Worm (Caenorhabditis elegans): ENCODE data around the gene acr-7.

Gene acr-7

ce11 chrII:7835314-7835713 lies 14.3 kb downstream of the acr-7 start, which contains the start of gene cex-2:
cex-2 (minus strand) TSS chrII:7835414.
- TF ChIP-seq Y56A3A.18 (GFP tag; IDR thresholded peaks at IDR 0.05) (no peak), ztf-18 (tag; optimal IDR thresholded peaks at IDR 0.05) (no peak), lsy-27 (tag; optimal IDR thresholded peaks at IDR 0.05; ENCODE audit: borderline replicate concordance, insufficient read depth) (no peak), hmg-1.2 (GFP tag; IDR thresholded peaks at IDR 0.05) (no peak), unc-62 (GFP tag; optimal IDR thresholded peaks at IDR 0.05) (no peak), tbx-9 (tag; optimal IDR thresholded peaks at IDR 0.05; ENCODE audit: borderline replicate concordance) (no peak), tlf-1 (GFP tag; optimal IDR thresholded peaks at IDR 0.05) (no peak), somi-1 (GFP tag; optimal IDR thresholded peaks at IDR 0.05) (no peak), bed-2 (GFP tag; IDR thresholded peaks at IDR 0.05) (no peak), F52B5.7 (tag; optimal IDR thresholded peaks at IDR 0.05) (no peak), akir-1 (GFP tag; optimal IDR thresholded peaks at IDR 0.05) (no peak)

DNA sequence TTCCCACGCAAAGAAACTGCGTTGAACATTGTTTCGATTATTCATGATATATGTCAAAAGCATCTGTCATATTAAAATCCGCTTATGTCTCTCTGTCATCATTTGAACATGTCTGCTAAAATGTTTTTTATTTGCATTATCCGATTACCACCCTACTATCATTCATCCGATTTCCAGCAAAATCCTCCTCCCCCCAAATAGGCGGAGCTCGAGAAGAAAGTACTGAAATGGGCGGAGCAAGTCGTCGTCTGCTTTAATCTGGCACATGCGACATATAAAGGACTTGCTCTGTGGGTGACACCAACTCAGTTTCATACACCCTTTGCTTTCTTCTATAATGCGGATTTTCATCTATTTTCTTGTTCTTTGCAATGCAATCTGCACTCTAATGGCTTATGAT lies 17.5 kb downstream of the acr-7 start, which contains the start of gene T09A5.14:
T09A5.14 (plus strand) TSS at position 301 of the 400 bp plus-strand sequence.
- TF ChIP-seq mxl-1 (tag; optimal IDR thresholded peaks at IDR 0.05) (no peak), F39B2.1 (GFP tag; IDR thresholded peaks at IDR 0.05) (no peak), aptf-3 (GFP tag; IDR thresholded peaks at IDR 0.05) (no peak), sptf-2 (GFP tag; optimal IDR thresholded peaks at IDR 0.05) (no peak), hsf-1 (GFP tag; IDR thresholded peaks at IDR 0.05) (no peak), cebp-2 (GFP tag; IDR thresholded peaks at IDR 0.05) (no peak), snpc-3.4 (tag; optimal IDR thresholded peaks at IDR 0.05) (no peak), egl-44 (GFP tag; IDR thresholded peaks at IDR 0.05) (no peak), hlh-26 (GFP tag; conservative IDR thresholded peaks at IDR 0.05) (no peak), lin-40 (tag; optimal IDR thresholded peaks at IDR 0.05) (no peak), fkh-3 (tag; optimal IDR thresholded peaks at IDR 0.05) (no peak), zfh-2 (GFP tag; conservative IDR thresholded peaks at IDR 0.05) (no peak), ztf-26 (tag; optimal IDR thresholded peaks at IDR 0.05) (no peak)

DNA sequence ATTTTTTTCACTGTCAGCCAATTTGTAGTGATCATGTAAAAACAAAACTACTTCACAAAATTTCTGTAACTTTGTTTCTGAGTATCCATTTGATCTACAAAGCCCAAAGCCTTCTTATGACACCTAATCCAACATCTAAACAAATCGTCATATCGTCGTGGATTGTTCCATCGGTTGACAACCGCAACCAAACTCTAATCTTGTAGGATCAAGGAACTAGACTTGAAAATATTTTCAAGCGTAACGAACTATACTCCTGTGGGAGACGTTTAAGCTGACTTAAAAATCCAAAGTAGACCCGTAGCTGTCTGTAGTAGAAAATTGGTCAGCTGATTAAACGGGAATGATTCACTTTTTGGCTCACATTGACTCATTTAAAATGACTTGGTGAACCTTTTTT lies 20.0 kb downstream of the acr-7 start:
- TF ChIP-seq B0019.2 (GFP tag; conservative IDR thresholded peaks at IDR 0.05) (no peak), Y95B8A.8 (GFP tag; IDR thresholded peaks at IDR 0.05) (no peak), lin-54 (GFP tag; optimal IDR thresholded peaks at IDR 0.05) (no peak), C06A6.2 (GFP tag; conservative IDR thresholded peaks at IDR 0.05) (no peak), ceh-40 (GFP tag; IDR thresholded peaks at IDR 0.05) (no peak), dpl-1 (GFP tag; optimal IDR thresholded peaks at IDR 0.05) (no peak), ceh-91 (GFP tag; IDR thresholded peaks at IDR 0.05) (no peak)

ce11 chrII:7827883-7828282 lies 21.7 kb downstream of the acr-7 start:
- TF ChIP-seq F10E7.11 (tag; optimal IDR thresholded peaks at IDR 0.05) (no peak), B0261.1 (tag; optimal IDR thresholded peaks at IDR 0.05) (no peak), F57C9.4 (tag; optimal IDR thresholded peaks at IDR 0.05) (no peak), cebp-1 (GFP tag; IDR thresholded peaks at IDR 0.05) (no peak), cebp-1 (tag; optimal IDR thresholded peaks at IDR 0.05) (no peak), aptf-2 (GFP tag; conservative IDR thresholded peaks at IDR 0.05) (no peak), snpc-1.1 (tag; optimal IDR thresholded peaks at IDR 0.05; ENCODE audit: insufficient read depth) (no peak), madf-8 (GFP tag; conservative IDR thresholded peaks at IDR 0.05) (no peak), dpl-1 (GFP tag; optimal IDR thresholded peaks at IDR 0.05) (no peak), fkh-3 (tag; optimal IDR thresholded peaks at IDR 0.05) (no peak), zfh-2 (GFP tag; conservative IDR thresholded peaks at IDR 0.05) (no peak), ztf-26 (tag; optimal IDR thresholded peaks at IDR 0.05) (no peak), mcd-1 (GFP tag; IDR thresholded peaks at IDR 0.05) (no peak), ceh-100 (GFP tag; IDR thresholded peaks at IDR 0.05) (no peak), F37B4.10 (GFP tag; IDR thresholded peaks at IDR 0.05) (no peak), ceh-27 (GFP tag; optimal IDR thresholded peaks at IDR 0.05) (no peak)

Measured in whole organism, young adult.